Worm (Caenorhabditis elegans) whole organism, L2 larva: ENCODE results near the gene Y57G11C.46.

Source experiments
- C34F6.9 ChIP-seq: fragments of 150-350 bp; optimal IDR thresholded peaks from 2 replicates; lab custom pipeline; 2014; ENCODE audit warnings: missing biosample characterization, missing genetic modification characterization
- F13H6.1 ChIP-seq: sonication (generic microtip); optimal IDR thresholded peaks from 2 replicates; lab custom pipeline; 2016; ENCODE audit warnings: missing genetic modification characterization, missing compliant biosample characterization
- R02D3.7 ChIP-seq: fragments of 150-350 bp; optimal IDR thresholded peaks from 2 replicates; lab custom pipeline; 2014; ENCODE audit warnings: missing biosample characterization, missing genetic modification characterization
- Y55F3AM.14 ChIP-seq: fragments of 200-800 bp; sonication (Bioruptor generic); optimal IDR thresholded peaks from 2 replicates; lab custom pipeline; 2018; ENCODE audit warnings: mild to moderate bottlenecking, missing genetic modification characterization, missing compliant biosample characterization
- ZK546.5 ChIP-seq: sonication (generic microtip); optimal IDR thresholded peaks from 2 replicates; lab custom pipeline; 2017; ENCODE audit warnings: missing biosample characterization, missing genetic modification characterization
- alr-1 ChIP-seq: fragments of 150-350 bp; optimal IDR thresholded peaks from 2 replicates; lab custom pipeline; 2014; ENCODE audit warnings: missing biosample characterization, missing genetic modification characterization
- aly-2 ChIP-seq: fragments of 150-350 bp; optimal IDR thresholded peaks from 2 replicates; lab custom pipeline; 2014; ENCODE audit warnings: missing biosample characterization, missing genetic modification characterization
- ama-1 ChIP-seq: fragments of 150-350 bp; optimal IDR thresholded peaks from 2 replicates; lab custom pipeline; 2018; ENCODE audit warnings: inconsistent platforms
- blmp-1 ChIP-seq: sonication (generic microtip); optimal IDR thresholded peaks from 2 replicates; lab custom pipeline; 2017; ENCODE audit warnings: missing genetic modification characterization, mild to moderate bottlenecking, missing compliant biosample characterization, antibody characterized with exemption, moderate library complexity; ENCODE audit not compliant: insufficient read depth
- ceh-16 ChIP-seq: fragments of 150-350 bp; optimal IDR thresholded peaks from 2 replicates; lab custom pipeline; 2014; ENCODE audit warnings: missing biosample characterization, missing genetic modification characterization
- ceh-82 ChIP-seq: fragments of 150-350 bp; optimal IDR thresholded peaks from 2 replicates; lab custom pipeline; 2014; ENCODE audit warnings: missing biosample characterization, missing genetic modification characterization
- crh-2 ChIP-seq: sonication (generic microtip); optimal IDR thresholded peaks from 2 replicates; lab custom pipeline; 2017; ENCODE audit warnings: missing biosample characterization, missing genetic modification characterization
- dmd-4 ChIP-seq: sonication (generic microtip); optimal IDR thresholded peaks from 2 replicates; lab custom pipeline; 2017; ENCODE audit warnings: missing biosample characterization, missing genetic modification characterization
- egl-27 ChIP-seq: sonication (generic microtip); optimal IDR thresholded peaks from 3 replicates; lab custom pipeline; 2017; ENCODE audit warnings: missing biosample characterization, missing genetic modification reagents, missing genetic modification characterization
- elt-1 ChIP-seq: fragments of 150-350 bp; optimal IDR thresholded peaks from 2 replicates; lab custom pipeline; 2014; ENCODE audit warnings: missing biosample characterization, missing genetic modification characterization
- elt-3 ChIP-seq: sonication (generic microtip); optimal IDR thresholded peaks from 2 replicates; lab custom pipeline; 2017; ENCODE audit warnings: missing biosample characterization, missing genetic modification characterization
- fos-1 ChIP-seq: fragments of 150-350 bp; optimal IDR thresholded peaks from 2 replicates; lab custom pipeline; 2014; ENCODE audit warnings: missing biosample characterization, missing genetic modification characterization
- gmeb-1 ChIP-seq: fragments of 150-350 bp; optimal IDR thresholded peaks from 2 replicates; lab custom pipeline; 2014; ENCODE audit warnings: missing biosample characterization, missing genetic modification characterization
- lin-11 ChIP-seq: fragments of 150-350 bp; sonication (generic microtip); optimal IDR thresholded peaks from 2 replicates; lab custom pipeline; 2014; ENCODE audit warnings: missing biosample characterization, missing genetic modification characterization, inconsistent platforms, mixed read lengths
- lin-13 ChIP-seq: fragments of 150-350 bp; optimal IDR thresholded peaks from 2 replicates; lab custom pipeline; 2014; ENCODE audit warnings: missing biosample characterization, missing genetic modification reagents, missing genetic modification characterization
- lin-39 ChIP-seq: fragments of 150-350 bp; optimal IDR thresholded peaks from 2 replicates; lab custom pipeline; 2014; ENCODE audit warnings: missing biosample characterization, missing genetic modification reagents, missing genetic modification characterization
- lsy-2 ChIP-seq, 2 experiments: fragments of 150-350 bp in 1 of 2; sonication (generic microtip) in 1 of 2; optimal IDR thresholded peaks; 2 replicates each; lab custom pipeline; 2014 to 2017; ENCODE audit warnings: missing biosample characterization in 2 of 2, missing genetic modification characterization in 2 of 2
- mab-5 ChIP-seq: fragments of 150-350 bp; optimal IDR thresholded peaks from 2 replicates; lab custom pipeline; 2014; ENCODE audit warnings: missing biosample characterization, missing genetic modification characterization
- mbf-1 ChIP-seq: sonication (generic microtip); optimal IDR thresholded peaks from 2 replicates; lab custom pipeline; 2017; ENCODE audit warnings: missing biosample characterization, missing genetic modification characterization
- mdl-1 ChIP-seq, 2 experiments: fragments of 150-350 bp in 1 of 2; sonication (generic microtip) in 1 of 2; optimal IDR thresholded peaks; 2 replicates each; lab custom pipeline; 2017; ENCODE audit warnings: missing biosample characterization in 2 of 2, missing genetic modification characterization in 2 of 2
- nhr-10 ChIP-seq: sonication (generic microtip); optimal IDR thresholded peaks from 2 replicates; lab custom pipeline; 2017; ENCODE audit warnings: missing biosample characterization, missing genetic modification characterization
- nhr-11 ChIP-seq: fragments of 150-350 bp; optimal IDR thresholded peaks from 2 replicates; lab custom pipeline; 2014; ENCODE audit warnings: missing biosample characterization, missing genetic modification characterization
- nhr-12 ChIP-seq: fragments of 150-350 bp; optimal IDR thresholded peaks from 2 replicates; lab custom pipeline; 2014; ENCODE audit warnings: missing biosample characterization, missing genetic modification characterization
- nhr-129 ChIP-seq: fragments of 150-350 bp; optimal IDR thresholded peaks from 2 replicates; lab custom pipeline; 2014; ENCODE audit warnings: missing biosample characterization, missing genetic modification characterization
- nhr-21 ChIP-seq: fragments of 150-350 bp; optimal IDR thresholded peaks from 2 replicates; lab custom pipeline; 2014; ENCODE audit warnings: missing biosample characterization, missing genetic modification characterization
- nhr-23 ChIP-seq: fragments of 150-350 bp; optimal IDR thresholded peaks from 2 replicates; lab custom pipeline; 2014; ENCODE audit warnings: missing biosample characterization, missing genetic modification reagents, missing genetic modification characterization
- nhr-237 ChIP-seq: fragments of 150-350 bp; optimal IDR thresholded peaks from 2 replicates; lab custom pipeline; 2014; ENCODE audit warnings: missing biosample characterization, missing genetic modification characterization
- nhr-25 ChIP-seq: fragments of 150-350 bp; sonication (generic microtip); optimal IDR thresholded peaks from 3 replicates; lab custom pipeline; 2014; ENCODE audit warnings: missing biosample characterization, missing genetic modification characterization
- nhr-6 ChIP-seq: fragments of 150-350 bp; optimal IDR thresholded peaks from 2 replicates; lab custom pipeline; 2014; ENCODE audit warnings: missing biosample characterization, missing genetic modification characterization
- nhr-77 ChIP-seq: fragments of 150-350 bp; optimal IDR thresholded peaks from 2 replicates; lab custom pipeline; 2014; ENCODE audit warnings: missing biosample characterization, missing genetic modification characterization
- peb-1 ChIP-seq: fragments of 150-350 bp; optimal IDR thresholded peaks from 2 replicates; lab custom pipeline; 2014; ENCODE audit warnings: missing biosample characterization, missing genetic modification characterization
- sem-4 ChIP-seq: fragments of 150-350 bp; optimal IDR thresholded peaks from 2 replicates; lab custom pipeline; 2014; ENCODE audit warnings: missing biosample characterization, missing genetic modification reagents, missing genetic modification characterization
- skn-1 ChIP-seq: sonication (generic microtip); optimal IDR thresholded peaks from 2 replicates; lab custom pipeline; 2017; ENCODE audit warnings: missing biosample characterization, missing genetic modification characterization
- sma-3 ChIP-seq: sonication (generic microtip); optimal IDR thresholded peaks from 2 replicates; lab custom pipeline; 2016; ENCODE audit warnings: missing genetic modification reagents, missing genetic modification characterization, missing compliant biosample characterization
- sma-9 ChIP-seq, 2 experiments: fragments of 150-350 bp in 1 of 2; sonication (generic microtip) in 1 of 2; optimal IDR thresholded peaks; 2 replicates each; lab custom pipeline; 2014 to 2016; ENCODE audit warnings: missing genetic modification characterization in 2 of 2, mild to moderate bottlenecking in 1 of 2, missing biosample characterization in 1 of 2, missing compliant biosample characterization in 1 of 2, missing genetic modification reagents in 1 of 2, moderate library complexity in 1 of 2
- snpc-4 ChIP-seq: fragments of 150-350 bp; optimal IDR thresholded peaks from 2 replicates; lab custom pipeline; 2014; ENCODE audit warnings: missing biosample characterization, missing genetic modification characterization
- unc-39 ChIP-seq: fragments of 150-350 bp; optimal IDR thresholded peaks from 2 replicates; lab custom pipeline; 2014; ENCODE audit warnings: missing biosample characterization, missing genetic modification characterization
- unc-55 ChIP-seq: fragments of 150-350 bp; sonication (generic microtip); optimal IDR thresholded peaks from 3 replicates; lab custom pipeline; 2014; ENCODE audit warnings: missing biosample characterization, missing genetic modification reagents, missing genetic modification characterization
- unc-62 ChIP-seq: fragments of 150-350 bp; optimal IDR thresholded peaks from 2 replicates; lab custom pipeline; 2014; ENCODE audit warnings: missing biosample characterization, missing genetic modification reagents, missing genetic modification characterization
- zag-1 ChIP-seq: fragments of 150-350 bp; optimal IDR thresholded peaks from 2 replicates; lab custom pipeline; 2014; ENCODE audit warnings: missing biosample characterization, missing genetic modification characterization
- ztf-1 ChIP-seq: fragments of 200-800 bp; sonication (Bioruptor generic); conservative IDR thresholded peaks from 2 replicates; pipeline ENCODE4 v1.3.6; 2022; ENCODE audit warnings: missing genetic modification characterization, missing compliant biosample characterization
- ztf-11 ChIP-seq: sonication (generic microtip); optimal IDR thresholded peaks from 2 replicates; lab custom pipeline; 2017; ENCODE audit warnings: missing biosample characterization, missing genetic modification characterization
- ztf-4 ChIP-seq: fragments of 150-350 bp; optimal IDR thresholded peaks from 2 replicates; lab custom pipeline; 2014; ENCODE audit warnings: missing biosample characterization, missing genetic modification characterization

Y57G11C.46 gene

DNA sequence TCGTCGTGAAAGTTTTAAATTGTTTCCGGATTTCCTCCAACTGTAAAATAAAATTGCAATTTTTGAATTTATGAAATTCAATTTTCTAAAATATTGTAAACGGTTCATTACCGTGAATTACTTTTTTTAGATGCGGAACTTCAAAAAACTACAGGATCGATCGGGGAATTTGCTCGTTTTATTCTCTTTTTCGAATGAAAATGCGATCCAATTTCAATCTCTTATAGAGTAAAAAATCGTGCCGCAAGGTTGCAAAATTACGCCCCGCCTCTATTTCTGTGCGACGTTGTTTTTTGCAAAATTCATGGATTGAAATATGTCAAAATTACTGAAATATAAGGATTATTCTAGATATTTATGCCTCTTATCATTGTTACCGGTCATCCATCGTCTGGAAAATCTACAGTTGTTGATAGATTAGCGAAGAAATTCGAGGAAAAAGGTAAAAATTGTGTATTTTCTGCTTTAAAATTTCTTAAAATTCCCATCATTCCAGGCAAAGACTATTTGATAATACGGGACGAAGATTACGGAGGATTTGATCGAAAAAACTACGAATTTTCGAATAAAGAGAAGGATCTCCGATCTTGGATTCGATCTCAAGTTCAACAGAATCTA is 46.9 kb downstream of the Y57G11C.46 start, which contains the start of gene Y57G11C.43:
Y57G11C.43 (plus strand) TSS at position 224 of the 618 bp plus-strand sequence.
- TF ChIP-seq ama-1 (lab: Kevin White, UChicago) (no peak), lsy-2 (tag; optimal IDR thresholded peaks at IDR 0.05; lab: Kevin White, UChicago) (no peak), unc-55 (GFP tag; lab: Kevin White, UChicago) (no peak), lin-11 (tag; lab: Kevin White, UChicago) (no peak), gmeb-1 (tag; lab: Kevin White, UChicago) (no peak), elt-1 (tag; lab: Kevin White, UChicago) (no peak), snpc-4 (no peak), mab-5 (tag; lab: Kevin White, UChicago) (no peak), egl-27 (tag; lab: Kevin White, UChicago) (no peak), ceh-16 (tag; lab: Kevin White, UChicago) (no peak), zag-1 (tag; lab: Kevin White, UChicago) (no peak), R02D3.7 (tag; lab: Kevin White, UChicago) (no peak), ztf-11 (tag; lab: Kevin White, UChicago) (no peak), crh-2 (tag; lab: Kevin White, UChicago) (no peak), elt-3 (tag; lab: Kevin White, UChicago) (no peak), nhr-129 (tag; lab: Kevin White, UChicago) (no peak), nhr-10 (no peak)

DNA sequence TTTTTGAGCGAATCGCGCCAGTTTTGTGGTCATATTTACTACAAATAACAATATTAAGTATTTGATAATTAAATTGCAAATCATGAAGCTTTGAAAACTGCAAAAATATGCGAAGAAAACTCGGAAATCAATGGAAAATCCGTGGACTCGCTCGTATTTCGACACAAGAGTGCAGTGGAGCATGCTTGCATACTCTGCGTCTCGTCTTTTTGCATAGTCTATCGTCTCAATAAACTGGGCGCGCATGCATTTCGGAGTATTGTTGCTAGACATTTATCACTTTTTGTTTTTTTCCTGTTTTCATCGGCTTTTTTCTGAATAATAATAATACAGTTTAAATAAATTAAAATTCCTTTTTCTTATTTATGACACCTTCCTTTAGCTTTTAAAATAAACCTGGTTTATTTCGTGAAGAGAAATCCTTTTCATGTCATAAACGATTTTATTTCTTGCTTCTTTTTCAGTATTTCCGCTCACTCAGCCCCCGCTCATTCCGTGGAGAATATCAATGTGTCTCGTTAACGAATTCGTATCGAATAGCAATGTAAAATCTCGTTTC is 48.4 kb downstream of the Y57G11C.46 start, which contains the start of the genes mrps-7 and Y57G11C.3:
mrps-7 (minus strand) TSS at position 38 of the 559 bp plus-strand sequence.
Y57G11C.3 (plus strand) TSS at position 509 of the 559 bp plus-strand sequence.
- TF ChIP-seq nhr-12 = no peak
- peak; percentile 86 for TF ChIP-seq ceh-16 (tag; lab: Kevin White, UChicago)
- no peak for TF ChIP-seq ztf-1 (GFP tag; lab: Robert Waterston, UW)
- peak; percentile 73 for TF ChIP-seq zag-1 (tag; lab: Kevin White, UChicago)
- TF ChIP-seq mab-5 (tag; lab: Kevin White, UChicago) = peak; percentile 91
- peak; percentile 93 for TF ChIP-seq sma-3 (GFP tag; lab: Kevin White, UChicago)
- peak; percentile 89 for TF ChIP-seq sma-9 (GFP tag; optimal IDR thresholded peaks at IDR 0.05; lab: Kevin White, UChicago)
- no peak for TF ChIP-seq sma-9 (tag; optimal IDR thresholded peaks at IDR 0.05; lab: Kevin White, UChicago)
- TF ChIP-seq snpc-4 = peak; percentile 83
- TF ChIP-seq crh-2 (tag; lab: Kevin White, UChicago) = peak; percentile 94
- TF ChIP-seq nhr-10 = peak; percentile 47
- TF ChIP-seq lin-39 (tag; lab: Kevin White, UChicago) = peak; percentile 82
- peak; percentile 79 for TF ChIP-seq ztf-4 (tag; lab: Kevin White, UChicago)
- TF ChIP-seq nhr-11 (tag; lab: Kevin White, UChicago) = no peak
- no peak for TF ChIP-seq nhr-23 (tag; lab: Kevin White, UChicago)
- peak; percentile 95 for TF ChIP-seq nhr-129 (tag; lab: Kevin White, UChicago)
- peak; percentile 96 for TF ChIP-seq R02D3.7 (tag; lab: Kevin White, UChicago)
- no peak for TF ChIP-seq unc-62
- TF ChIP-seq aly-2 (tag; lab: Kevin White, UChicago) = no peak
- no peak for TF ChIP-seq alr-1
- TF ChIP-seq ceh-82 (tag; lab: Kevin White, UChicago) = peak; percentile 63
- peak; percentile 93 for TF ChIP-seq lin-13 (GFP tag; lab: Kevin White, UChicago)
- TF ChIP-seq nhr-77 (tag; lab: Kevin White, UChicago) = peak; percentile 37
- peak; percentile 68 for TF ChIP-seq fos-1 (tag; lab: Kevin White, UChicago)
- TF ChIP-seq gmeb-1 (tag; lab: Kevin White, UChicago) = peak; percentile 91
- TF ChIP-seq Y55F3AM.14 (GFP tag; lab: Kevin White, UChicago) = peak; percentile 14
- TF ChIP-seq nhr-25 = peak; percentile 92
- TF ChIP-seq elt-3 (tag; lab: Kevin White, UChicago) = no peak
- peak; percentile 71 for TF ChIP-seq sem-4 (tag; lab: Kevin White, UChicago)
- peak; percentile 88 for TF ChIP-seq F13H6.1 (tag; lab: Kevin White, UChicago)
- TF ChIP-seq C34F6.9 (tag; lab: Kevin White, UChicago) = peak; percentile 97
- TF ChIP-seq ZK546.5 (tag; lab: Kevin White, UChicago) = no peak
- peak; percentile 93 for TF ChIP-seq nhr-21 (tag; lab: Kevin White, UChicago)
- peak; percentile 91 for TF ChIP-seq lin-11 (tag; lab: Kevin White, UChicago)
- peak; percentile 70 for TF ChIP-seq blmp-1
- peak; percentile 55 for TF ChIP-seq ztf-11 (tag; lab: Kevin White, UChicago)
- no peak for TF ChIP-seq peb-1 (tag; lab: Kevin White, UChicago)
- TF ChIP-seq egl-27 (tag; lab: Kevin White, UChicago) = peak; percentile 86
- TF ChIP-seq mdl-1 (tag; optimal IDR thresholded peaks at IDR 0.05; lab: Kevin White, UChicago) = peak; percentile 70 to 78
- no peak for TF ChIP-seq mbf-1 (tag; lab: Kevin White, UChicago)
- TF ChIP-seq nhr-237 (tag; lab: Kevin White, UChicago) = no peak
- TF ChIP-seq unc-55 (GFP tag; lab: Kevin White, UChicago) = peak; percentile 99
- peak; percentile 91 to 95 for TF ChIP-seq lsy-2 (tag; optimal IDR thresholded peaks at IDR 0.05; lab: Kevin White, UChicago)
- TF ChIP-seq unc-39 (tag; lab: Kevin White, UChicago) = no peak
- TF ChIP-seq nhr-6 (tag; lab: Kevin White, UChicago) = peak; percentile 90
- no peak for TF ChIP-seq dmd-4 (tag; lab: Kevin White, UChicago)
- peak; percentile 72 for TF ChIP-seq ama-1 (lab: Kevin White, UChicago)
- TF ChIP-seq skn-1 = no peak
